Fruit fly (Drosophila melanogaster) Kc167 (cell line): ENCODE measurements around the gene Ror.

ENCODE experiments used
- Myc ChIP-seq: fragments of >200 bp; optimal IDR thresholded peaks from 2 replicates; lab custom pipeline; 2017; ENCODE audit warnings: missing external identifiers
- Sin3A ChIP-seq: fragments of >200 bp; optimal IDR thresholded peaks from 2 replicates; lab custom pipeline; 2018; ENCODE audit warnings: missing external identifiers
- h ChIP-seq: fragments of >200 bp; optimal IDR thresholded peaks from 3 replicates; lab custom pipeline; 2018; ENCODE audit warnings: missing external identifiers
- insv ChIP-seq: fragments of >200 bp; optimal IDR thresholded peaks from 3 replicates; lab custom pipeline; 2018; ENCODE audit warnings: missing external identifiers
- psq ChIP-seq: fragments of >200 bp; optimal IDR thresholded peaks from 2 replicates; lab custom pipeline; 2017; ENCODE audit warnings: missing external identifiers
- ttk ChIP-seq: sonication (Bioruptor generic); optimal IDR thresholded peaks from 2 replicates; lab custom pipeline; 2017; ENCODE audit warnings: missing external identifiers

Ror gene

dm6 chr2L:10222550-10223231 lies 29.0 kb upstream of the Ror start, which contains the start of gene Bcs1:
TSS of gene Bcs1 (plus strand) at chr2L:10222657.
- TF ChIP-seq h (no peak), psq (no peak), ttk (lab: Kevin White, UChicago) (no peak), Sin3A (no peak), insv (lab: Kevin White, UChicago) (no peak)

- TF ChIP-seq Sin3A (no peak), insv (lab: Kevin White, UChicago) (no peak)
Measured at dm6 chr2L:10226213-10226723, 25.4 kb upstream of the Ror start.

- TF ChIP-seq Sin3A (no peak), Myc (lab: Kevin White, UChicago) (no peak), psq (no peak), ttk (lab: Kevin White, UChicago) (no peak), insv (lab: Kevin White, UChicago) (no peak), h (no peak)
Measured at dm6 chr2L:10226724-10227407, 24.8 kb upstream of the Ror start, which contains the start of gene CG5708. TSS of gene CG5708 (minus strand) at chr2L:10226808.

- TF ChIP-seq ttk (lab: Kevin White, UChicago): no peak
- TF ChIP-seq insv (lab: Kevin White, UChicago): no peak
- no peak for TF ChIP-seq h
- no peak for TF ChIP-seq psq
Measured at dm6 chr2L:10230455-10230854, 21.2 kb upstream of the Ror start.

- no peak for TF ChIP-seq psq
- no peak for TF ChIP-seq insv (lab: Kevin White, UChicago)
- TF ChIP-seq Myc (lab: Kevin White, UChicago): no peak
- no peak for TF ChIP-seq ttk (lab: Kevin White, UChicago)
- no peak for TF ChIP-seq Sin3A
- no peak for TF ChIP-seq h
Measured at dm6 chr2L:10231092-10231494, 20.6 kb upstream of the Ror start.

dm6 chr2L:10231510-10231909 lies 20.1 kb upstream of the Ror start, which contains the start of gene ova:
TSS of gene ova (minus strand) at chr2L:10231692.
- TF ChIP-seq ttk (lab: Kevin White, UChicago): no peak
- TF ChIP-seq h: no peak
- no peak for TF ChIP-seq insv (lab: Kevin White, UChicago)
- no peak for TF ChIP-seq Myc (lab: Kevin White, UChicago)
- TF ChIP-seq psq: no peak
- no peak for TF ChIP-seq Sin3A

dm6 chr2L:10232152-10232816 lies 19.4 kb upstream of the Ror start, which contains the start of gene eEF1delta:
TSS of gene eEF1delta (plus strand) at chr2L:10232507.
- TF ChIP-seq h (no peak), psq (no peak), insv (lab: Kevin White, UChicago) (no peak), ttk (lab: Kevin White, UChicago) (no peak)

- TF ChIP-seq ttk (lab: Kevin White, UChicago): no peak
- TF ChIP-seq insv (lab: Kevin White, UChicago): no peak
- no peak for TF ChIP-seq psq
- TF ChIP-seq h: no peak
- no peak for TF ChIP-seq Myc (lab: Kevin White, UChicago)
Measured at dm6 chr2L:10232827-10233226, 18.8 kb upstream of the Ror start.

- TF ChIP-seq insv (lab: Kevin White, UChicago): no peak
- no peak for TF ChIP-seq Myc (lab: Kevin White, UChicago)
- TF ChIP-seq h: no peak
- no peak for TF ChIP-seq ttk (lab: Kevin White, UChicago)
- TF ChIP-seq Sin3A: no peak
- TF ChIP-seq psq: no peak
Measured at dm6 chr2L:10237725-10238446, 13.8 kb upstream of the Ror start, which contains the start of gene mthl15. TSS of gene mthl15 (minus strand) at chr2L:10238317.

- no peak for TF ChIP-seq Myc (lab: Kevin White, UChicago)
Measured at dm6 chr2L:10238726-10239652, 12.7 kb upstream of the Ror start, which contains the start of gene me31B. TSS of gene me31B (plus strand) at chr2L:10239341.

- TF ChIP-seq Sin3A (no peak), Myc (lab: Kevin White, UChicago) (no peak), h (no peak), insv (lab: Kevin White, UChicago) (no peak), psq (no peak), ttk (lab: Kevin White, UChicago) (no peak)
Measured at dm6 chr2L:10246785-10247190, 4.9 kb upstream of the Ror start, which contains the start of gene chico. TSS of gene chico (minus strand) at chr2L:10247078.
